Fruit fly (Drosophila melanogaster) whole organism, prepupa: Measurements from ENCODE around the gene CG32102.

Experiments used
- Blimp-1 ChIP-seq: fragments of 200-800 bp; sonication (Bioruptor generic); optimal IDR thresholded peaks from 3 replicates; lab custom pipeline; 2017; ENCODE audit warnings: missing biosample characterization, missing genetic modification characterization, mild to moderate bottlenecking, moderate library complexity, missing genetic modification reagents
- CG10631 ChIP-seq: fragments of 200-800 bp; sonication (Bioruptor generic); optimal IDR thresholded peaks from 2 replicates; lab custom pipeline; 2016; ENCODE audit warnings: missing biosample characterization, missing genetic modification characterization
- CG10669 ChIP-seq: fragments of 200-800 bp; sonication (Bioruptor generic); optimal IDR thresholded peaks from 3 replicates; lab custom pipeline; 2018; ENCODE audit warnings: missing biosample characterization, mild to moderate bottlenecking, missing genetic modification characterization, moderate library complexity
- CG11294 ChIP-seq: fragments of 200-800 bp; sonication (Bioruptor generic); IDR thresholded peaks from 2 replicates; pipeline ENCODE4 v1.3.6; 2022; ENCODE audit warnings: missing biosample characterization, missing genetic modification characterization
- CG15336 ChIP-seq: fragments of 200-800 bp; sonication (Bioruptor generic); IDR thresholded peaks from 2 replicates; pipeline ENCODE4 v1.3.6; 2022; ENCODE audit warnings: missing biosample characterization, missing genetic modification characterization
- CG1621 ChIP-seq: fragments of 200-800 bp; sonication (Bioruptor generic); optimal IDR thresholded peaks from 3 replicates; lab custom pipeline; 2018; ENCODE audit warnings: missing biosample characterization, mild to moderate bottlenecking, missing genetic modification characterization
- CG16779 ChIP-seq: fragments of 200-800 bp; sonication (Bioruptor generic); optimal IDR thresholded peaks from 3 replicates; lab custom pipeline; 2017; ENCODE audit warnings: missing biosample characterization, mild to moderate bottlenecking, missing genetic modification characterization
- CG3032 ChIP-seq: fragments of 200-800 bp; optimal IDR thresholded peaks from 2 replicates; lab custom pipeline; 2019; ENCODE audit warnings: missing biosample characterization, mild to moderate bottlenecking, missing genetic modification characterization, moderate library complexity
- CG31627 ChIP-seq: fragments of 200-800 bp; sonication (Bioruptor generic); optimal IDR thresholded peaks from 3 replicates; lab custom pipeline; 2016; ENCODE audit warnings: missing biosample characterization, missing genetic modification characterization
- CG32006 ChIP-seq: fragments of 200-800 bp; sonication (Bioruptor generic); optimal IDR thresholded peaks from 3 replicates; lab custom pipeline; 2017; ENCODE audit warnings: missing biosample characterization, mild to moderate bottlenecking, missing genetic modification characterization
- CG3919 ChIP-seq: fragments of 200-800 bp; sonication (Bioruptor generic); optimal IDR thresholded peaks from 3 replicates; lab custom pipeline; 2016; ENCODE audit warnings: missing biosample characterization, missing genetic modification characterization
- CG6163 ChIP-seq: fragments of 200-800 bp; sonication (Bioruptor generic); IDR thresholded peaks from 3 replicates; pipeline ENCODE4 v1.3.6; 2022; ENCODE audit warnings: missing biosample characterization, missing genetic modification characterization
- CG6276 ChIP-seq: fragments of 200-800 bp; sonication (Bioruptor generic); optimal IDR thresholded peaks from 2 replicates; lab custom pipeline; 2017; ENCODE audit warnings: missing biosample characterization, mild to moderate bottlenecking, missing genetic modification characterization
- CG6792 ChIP-seq: fragments of 200-800 bp; sonication (Bioruptor generic); optimal IDR thresholded peaks from 3 replicates; lab custom pipeline; 2016; ENCODE audit warnings: missing biosample characterization, missing genetic modification characterization
- CG6854 ChIP-seq: fragments of 200-800 bp; sonication (Bioruptor generic); optimal IDR thresholded peaks from 2 replicates; lab custom pipeline; 2017; ENCODE audit warnings: missing biosample characterization, mild to moderate bottlenecking, missing genetic modification characterization
- CG8119 ChIP-seq: fragments of 200-800 bp; sonication (Bioruptor generic); IDR thresholded peaks from 3 replicates; pipeline ENCODE4 v1.3.6; 2022; ENCODE audit warnings: missing biosample characterization, missing genetic modification characterization
- CG8319 ChIP-seq: fragments of 200-800 bp; sonication (Bioruptor generic); optimal IDR thresholded peaks from 3 replicates; lab custom pipeline; 2016; ENCODE audit warnings: missing biosample characterization, missing genetic modification characterization
- CG8632 ChIP-seq: fragments of 200-800 bp; sonication (Bioruptor generic); optimal IDR thresholded peaks from 3 replicates; lab custom pipeline; 2016; ENCODE audit warnings: missing biosample characterization, missing genetic modification characterization
- CG9139 ChIP-seq: fragments of 200-800 bp; sonication (Bioruptor generic); optimal IDR thresholded peaks from 3 replicates; lab custom pipeline; 2017; ENCODE audit warnings: missing biosample characterization, mild to moderate bottlenecking, missing genetic modification characterization
- Eip78C ChIP-seq: fragments of 200-800 bp; sonication (Bioruptor generic); peaks from one replicate; lab custom pipeline; 2016; ENCODE audit warnings: missing biosample characterization, missing genetic modification characterization
- Eip93F ChIP-seq: fragments of 200-800 bp; sonication (Bioruptor generic); optimal IDR thresholded peaks from 2 replicates; lab custom pipeline; 2016; ENCODE audit warnings: missing biosample characterization, mild to moderate bottlenecking, missing genetic modification characterization
- Ets21C ChIP-seq: fragments of 200-800 bp; sonication (Bioruptor generic); optimal IDR thresholded peaks from 3 replicates; lab custom pipeline; 2016; ENCODE audit warnings: missing biosample characterization, missing genetic modification characterization
- Ets96B ChIP-seq: fragments of 200-800 bp; optimal IDR thresholded peaks from 2 replicates; lab custom pipeline; 2019; ENCODE audit warnings: missing biosample characterization, mild to moderate bottlenecking, missing genetic modification characterization, moderate library complexity
- Hr4 ChIP-seq: fragments of 200-800 bp; sonication (Bioruptor generic); optimal IDR thresholded peaks from 3 replicates; lab custom pipeline; 2016; ENCODE audit warnings: missing biosample characterization, missing genetic modification characterization
- Met ChIP-seq: fragments of 200-800 bp; sonication (Bioruptor generic); optimal IDR thresholded peaks from 3 replicates; lab custom pipeline; 2016; ENCODE audit warnings: missing biosample characterization, missing genetic modification characterization
- OdsH ChIP-seq: fragments of 200-800 bp; sonication (Bioruptor generic); optimal IDR thresholded peaks from 3 replicates; lab custom pipeline; 2016; ENCODE audit warnings: missing biosample characterization, missing genetic modification characterization
- Smox ChIP-seq: fragments of 200-800 bp; sonication (Bioruptor generic); optimal IDR thresholded peaks from 3 replicates; lab custom pipeline; 2016; ENCODE audit warnings: missing biosample characterization, missing genetic modification characterization
- Sox102F ChIP-seq: fragments of 200-800 bp; sonication (Bioruptor generic); optimal IDR thresholded peaks from 2 replicates; lab custom pipeline; 2016; ENCODE audit warnings: missing biosample characterization, mild to moderate bottlenecking, missing genetic modification characterization
- acj6 ChIP-seq: fragments of 200-800 bp; sonication (Bioruptor generic); optimal IDR thresholded peaks from 3 replicates; lab custom pipeline; 2016; ENCODE audit warnings: missing biosample characterization, missing genetic modification characterization
- cyc ChIP-seq: fragments of 200-800 bp; sonication (Bioruptor generic); optimal IDR thresholded peaks from 3 replicates; lab custom pipeline; 2016; ENCODE audit warnings: missing biosample characterization, missing genetic modification characterization
- dsx ChIP-seq: fragments of 200-800 bp; optimal IDR thresholded peaks from 3 replicates; lab custom pipeline; 2019; ENCODE audit warnings: missing biosample characterization, mild to moderate bottlenecking, missing genetic modification characterization, moderate library complexity; ENCODE audit not compliant: poor library complexity, severe bottlenecking
- eg ChIP-seq: fragments of 200-800 bp; sonication (Bioruptor generic); IDR thresholded peaks from 3 replicates; pipeline ENCODE4 v1.3.6; 2022; ENCODE audit warnings: missing biosample characterization, missing genetic modification characterization
- esn ChIP-seq: fragments of 200-800 bp; sonication (Bioruptor generic); optimal IDR thresholded peaks from 2 replicates; lab custom pipeline; 2016; ENCODE audit warnings: missing biosample characterization, mild to moderate bottlenecking, missing genetic modification characterization, moderate library complexity
- fd59A ChIP-seq: fragments of 200-800 bp; sonication (Bioruptor generic); optimal IDR thresholded peaks from 2 replicates; lab custom pipeline; 2017; ENCODE audit warnings: missing biosample characterization, mild to moderate bottlenecking, missing genetic modification characterization, missing genetic modification reagents
- fd85E ChIP-seq: fragments of 200-800 bp; sonication (Bioruptor generic); optimal IDR thresholded peaks from 3 replicates; lab custom pipeline; 2016; ENCODE audit warnings: missing biosample characterization, missing genetic modification characterization
- lz ChIP-seq: fragments of 200-800 bp; sonication (Bioruptor generic); optimal IDR thresholded peaks from 3 replicates; lab custom pipeline; 2016; ENCODE audit warnings: missing biosample characterization, missing genetic modification characterization
- pdm3 ChIP-seq: fragments of 200-800 bp; sonication (Bioruptor generic); optimal IDR thresholded peaks from 3 replicates; lab custom pipeline; 2016; ENCODE audit warnings: missing biosample characterization, missing genetic modification characterization
- salr ChIP-seq, 2 experiments: fragments of 200-800 bp; sonication (Bioruptor generic); optimal IDR thresholded peaks; 3 replicates each; lab custom pipeline; 2016 to 2018; ENCODE audit warnings: missing biosample characterization in 2 of 2, missing genetic modification characterization in 2 of 2, mild to moderate bottlenecking in 1 of 2
- ss ChIP-seq, 2 experiments: fragments of 200-800 bp; sonication (Bioruptor generic); optimal IDR thresholded peaks; 2 replicates in 1 of 2; 3 replicates in 1 of 2; lab custom pipeline; 2017 to 2018; ENCODE audit warnings: mild to moderate bottlenecking in 2 of 2, missing biosample characterization in 2 of 2, missing genetic modification characterization in 2 of 2, moderate library complexity in 1 of 2
- topi ChIP-seq: fragments of 200-800 bp; sonication (Bioruptor generic); optimal IDR thresholded peaks from 3 replicates; lab custom pipeline; 2016; ENCODE audit warnings: missing biosample characterization, missing genetic modification characterization
- vri ChIP-seq: fragments of 200-800 bp; sonication (Bioruptor generic); optimal IDR thresholded peaks from 3 replicates; lab custom pipeline; 2016; ENCODE audit warnings: missing biosample characterization, mild to moderate bottlenecking, missing genetic modification characterization

The CG32102 gene

DNA sequence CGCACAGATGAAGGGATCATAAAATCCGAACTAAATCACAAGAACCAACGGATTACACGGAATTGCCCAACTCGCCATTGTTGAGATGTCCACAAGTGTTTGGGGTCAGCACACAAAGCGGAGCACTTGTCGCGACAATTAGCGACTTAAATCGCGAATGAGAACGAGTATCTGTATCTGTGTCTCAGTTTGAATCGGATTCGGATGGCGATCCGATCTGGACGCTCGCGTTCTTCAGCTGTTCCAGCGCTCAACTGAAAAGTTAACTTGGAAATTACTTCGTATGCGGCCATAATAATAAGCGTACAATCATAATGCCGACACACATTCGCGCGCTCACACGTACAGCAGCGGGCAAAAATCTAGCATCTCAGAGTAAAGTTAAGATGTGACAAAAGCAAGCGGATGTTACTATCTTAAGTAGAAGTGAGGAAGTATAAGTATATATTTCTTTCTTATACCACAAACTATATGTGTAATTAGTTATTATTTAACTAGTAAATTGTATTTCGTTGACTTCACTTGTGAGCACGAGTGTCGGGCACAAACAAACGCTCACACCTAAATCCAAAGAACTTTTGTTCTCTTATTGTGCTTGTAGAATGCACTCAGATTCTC is 20.9 kb upstream of the CG32102 start, which contains the start of gene CG10660 (continued):
- TF ChIP-seq esn (GFP tag; lab: Kevin White, UChicago) (peak; percentile 95), Sox102F (GFP tag; lab: Kevin White, UChicago) (peak; percentile 91), CG10631 (GFP tag; lab: Kevin White, UChicago) (peak; percentile 91), CG11294 (GFP tag; lab: Robert Waterston, UW) (peak; percentile 90), dsx (GFP tag; lab: Kevin White, UChicago) (peak; percentile 78), Blimp-1 (GFP tag; lab: Kevin White, UChicago) (peak; percentile 65), CG3032 (peak; percentile 72), lz (GFP tag; lab: Kevin White, UChicago) (peak; percentile 92), CG6276 (GFP tag; lab: Kevin White, UChicago) (peak; percentile 94), OdsH (GFP tag; lab: Kevin White, UChicago) (peak; percentile 95), CG10669 (GFP tag; lab: Kevin White, UChicago) (peak; percentile 86), CG15336 (GFP tag; lab: Robert Waterston, UW) (peak; percentile 97), Hr4 (GFP tag; lab: Kevin White, UChicago) (peak; percentile 94), ss (GFP tag; optimal IDR thresholded peaks at IDR 0.05; lab: Kevin White, UChicago) (peak; percentile 67 to 78), CG31627 (GFP tag; lab: Kevin White, UChicago) (peak; percentile 88), cyc (GFP tag; lab: Kevin White, UChicago) (peak; percentile 88), Smox (GFP tag; lab: Kevin White, UChicago) (peak; percentile 90), Ets21C (GFP tag; lab: Kevin White, UChicago) (peak; percentile 77)
- TF ChIP-seq, all 60 proteins: peak for 59

DNA sequence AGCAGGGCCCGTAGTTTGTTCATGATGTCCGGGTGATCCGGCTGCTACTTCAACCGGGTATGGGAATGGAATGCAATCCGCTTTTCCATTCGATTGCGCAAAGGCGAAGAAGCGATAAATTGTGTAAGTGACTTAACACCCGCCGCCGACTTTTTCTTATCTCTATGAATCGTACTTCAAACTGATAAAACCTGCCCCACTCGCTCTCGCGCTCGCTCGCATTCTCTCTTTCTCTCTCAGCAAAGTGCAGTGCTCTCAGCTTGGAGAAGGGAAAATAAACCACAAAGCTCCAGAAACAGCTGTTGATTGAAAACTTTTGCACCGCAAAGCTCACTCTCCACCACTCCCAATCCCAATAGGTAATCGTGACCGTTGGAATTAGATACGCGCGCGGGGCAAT is 20.4 kb upstream of the CG32102 start:
- TF ChIP-seq Ets96B (tag; lab: Kevin White, UChicago) (no peak), Eip93F (GFP tag; lab: Kevin White, UChicago) (no peak), CG8119 (GFP tag; lab: Robert Waterston, UW) (peak; percentile 57; the same call in 2 of the 3 replicates), CG15336 (GFP tag; lab: Robert Waterston, UW) (peak; percentile 37; the same call in 1 of the 2 replicates), CG6276 (GFP tag; lab: Kevin White, UChicago) (peak; percentile 63), CG8632 (GFP tag; lab: Kevin White, UChicago) (no peak), Eip78C (GFP tag; lab: Kevin White, UChicago) (peak; percentile 27), CG9139 (GFP tag; lab: Kevin White, UChicago) (peak; percentile 15), CG1621 (tag; lab: Kevin White, UChicago) (no peak), dsx (GFP tag; lab: Kevin White, UChicago) (no peak), fd85E (peak; percentile 42), vri (GFP tag; lab: Kevin White, UChicago) (peak; percentile 92), ss (GFP tag; optimal IDR thresholded peaks at IDR 0.05; lab: Kevin White, UChicago) (peak in 1 of 2 experiments; percentile 4), acj6 (no peak), eg (GFP tag; lab: Robert Waterston, UW) (peak; percentile 56; the same call in 2 of the 3 replicates), CG6163 (GFP tag; lab: Robert Waterston, UW) (peak; percentile 55; the same call in 2 of the 3 replicates), CG3919 (GFP tag; lab: Kevin White, UChicago) (no peak), CG16779 (peak; percentile 27), salr (GFP tag; optimal IDR thresholded peaks at IDR 0.05; lab: Kevin White, UChicago) (no peak), CG10669 (GFP tag; lab: Kevin White, UChicago) (no peak), Sox102F (GFP tag; lab: Kevin White, UChicago) (peak; percentile 24), Met (GFP tag; lab: Kevin White, UChicago) (no peak), esn (GFP tag; lab: Kevin White, UChicago) (no peak), CG6854 (GFP tag; lab: Kevin White, UChicago) (peak; percentile 42)

DNA sequence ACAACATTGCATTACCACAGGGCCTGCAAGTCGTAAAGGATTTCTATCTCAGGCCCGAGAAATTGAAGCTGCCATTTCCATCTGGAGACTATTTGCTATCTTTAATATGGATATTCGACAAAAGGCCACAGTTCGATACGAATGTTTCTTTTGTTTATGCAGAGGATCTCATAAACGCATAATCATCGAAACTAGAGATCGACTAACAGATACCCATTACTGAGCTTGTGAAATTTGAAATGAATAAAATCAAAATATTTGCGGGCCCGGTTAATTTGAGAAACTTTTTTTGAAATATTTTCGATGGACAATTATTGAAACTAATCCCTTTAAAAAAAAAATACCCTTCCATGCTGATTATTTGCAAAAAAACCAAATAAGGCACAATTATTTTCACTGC is 16.6 kb upstream of the CG32102 start:
- TF ChIP-seq fd59A: no peak
- no peak for TF ChIP-seq CG1621 (tag; lab: Kevin White, UChicago)
- no peak for TF ChIP-seq CG6792 (GFP tag; lab: Kevin White, UChicago)
- no peak for TF ChIP-seq esn (GFP tag; lab: Kevin White, UChicago)
- no peak for TF ChIP-seq pdm3 (GFP tag; lab: Kevin White, UChicago)
- TF ChIP-seq CG8632 (GFP tag; lab: Kevin White, UChicago): no peak
- TF ChIP-seq Smox (GFP tag; lab: Kevin White, UChicago): no peak
- TF ChIP-seq CG32006 (GFP tag; lab: Kevin White, UChicago): no peak
- no peak for TF ChIP-seq CG10631 (GFP tag; lab: Kevin White, UChicago)
- TF ChIP-seq Eip93F (GFP tag; lab: Kevin White, UChicago): no peak
- TF ChIP-seq salr (GFP tag; optimal IDR thresholded peaks at IDR 0.05; lab: Kevin White, UChicago): no peak
- no peak for TF ChIP-seq CG9139 (GFP tag; lab: Kevin White, UChicago)
- TF ChIP-seq topi: no peak
- no peak for TF ChIP-seq CG3032
- TF ChIP-seq CG8319 (GFP tag; lab: Kevin White, UChicago): no peak
